Worm (Caenorhabditis elegans) whole organism, early embryonic: ENCODE results near the gene pks-1.

Source experiments
- F13C5.2 ChIP-seq: sonication (generic microtip); optimal IDR thresholded peaks from 2 replicates; lab custom pipeline; 2017; ENCODE audit warnings: mild to moderate bottlenecking, missing genetic modification characterization, inconsistent platforms, missing compliant biosample characterization
- tbx-11 ChIP-seq: fragments of 200-800 bp; sonication (Bioruptor generic); IDR thresholded peaks from 2 replicates; pipeline ENCODE4 v1.3.6; 2022; ENCODE audit warnings: missing genetic modification characterization, missing compliant biosample characterization
- tra-4 ChIP-seq: sonication (generic microtip); optimal IDR thresholded peaks from 2 replicates; lab custom pipeline; 2017; ENCODE audit warnings: missing genetic modification characterization, missing compliant biosample characterization

DNA sequence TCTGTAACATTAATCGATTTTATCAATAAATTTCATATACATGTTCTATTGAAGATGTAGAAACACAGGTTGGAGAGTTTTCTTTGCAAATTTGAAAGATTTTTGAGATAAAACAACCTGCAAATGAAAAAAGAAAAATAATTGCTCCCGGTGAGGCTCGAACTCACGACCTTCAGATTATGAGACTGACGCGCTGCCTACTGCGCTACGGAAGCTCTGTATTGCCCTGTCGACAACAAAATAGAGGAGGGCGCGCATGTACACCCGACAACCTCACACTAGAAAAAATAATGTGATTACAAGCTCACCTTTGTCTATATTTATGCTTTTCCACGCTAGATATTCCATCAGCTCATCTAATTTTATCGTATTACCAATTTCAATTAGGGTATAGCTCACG is 6.3 kb upstream of the pks-1 start:
- TF ChIP-seq tra-4 (tag; lab: Kevin White, UChicago) (no peak), tbx-11 (GFP tag; lab: Robert Waterston, UW) (peak; percentile 79), F13C5.2 (peak; percentile 51)
